Fruit fly (Drosophila melanogaster) whole organism, prepupa: ENCODE measurements around the gene Smvt.
A peak's percentile ranks its signal among the peaks of the same experiment; 100 is the strongest.

ENCODE experiments used
- Blimp-1 ChIP-seq: fragments of 200-800 bp; sonication (Bioruptor generic); optimal IDR thresholded peaks from 3 replicates; lab custom pipeline; 2017; ENCODE audit warnings: missing biosample characterization, missing genetic modification characterization, mild to moderate bottlenecking, moderate library complexity, missing genetic modification reagents
- CG10631 ChIP-seq: fragments of 200-800 bp; sonication (Bioruptor generic); optimal IDR thresholded peaks from 2 replicates; lab custom pipeline; 2016; ENCODE audit warnings: missing biosample characterization, missing genetic modification characterization
- CG10669 ChIP-seq: fragments of 200-800 bp; sonication (Bioruptor generic); optimal IDR thresholded peaks from 3 replicates; lab custom pipeline; 2018; ENCODE audit warnings: missing biosample characterization, mild to moderate bottlenecking, missing genetic modification characterization, moderate library complexity
- CG11294 ChIP-seq: fragments of 200-800 bp; sonication (Bioruptor generic); IDR thresholded peaks from 2 replicates; pipeline ENCODE4 v1.3.6; 2022; ENCODE audit warnings: missing biosample characterization, missing genetic modification characterization
- CG11762 ChIP-seq: fragments of 200-800 bp; sonication (Bioruptor generic); optimal IDR thresholded peaks from 3 replicates; lab custom pipeline; 2016; ENCODE audit warnings: missing biosample characterization, missing genetic modification characterization; ENCODE audit not compliant: insufficient read depth
- CG11902 ChIP-seq: fragments of 200-800 bp; sonication (Bioruptor generic); optimal IDR thresholded peaks from 3 replicates; lab custom pipeline; 2016; ENCODE audit warnings: missing biosample characterization, missing genetic modification characterization
- CG15336 ChIP-seq: fragments of 200-800 bp; sonication (Bioruptor generic); IDR thresholded peaks from 2 replicates; pipeline ENCODE4 v1.3.6; 2022; ENCODE audit warnings: missing biosample characterization, missing genetic modification characterization
- CG16779 ChIP-seq: fragments of 200-800 bp; sonication (Bioruptor generic); optimal IDR thresholded peaks from 3 replicates; lab custom pipeline; 2017; ENCODE audit warnings: missing biosample characterization, mild to moderate bottlenecking, missing genetic modification characterization
- CG3032 ChIP-seq: fragments of 200-800 bp; optimal IDR thresholded peaks from 2 replicates; lab custom pipeline; 2019; ENCODE audit warnings: missing biosample characterization, mild to moderate bottlenecking, missing genetic modification characterization, moderate library complexity
- CG31627 ChIP-seq: fragments of 200-800 bp; sonication (Bioruptor generic); optimal IDR thresholded peaks from 3 replicates; lab custom pipeline; 2016; ENCODE audit warnings: missing biosample characterization, missing genetic modification characterization
- CG34406 ChIP-seq: fragments of 200-800 bp; sonication (Bioruptor generic); optimal IDR thresholded peaks from 3 replicates; lab custom pipeline; 2016; ENCODE audit warnings: missing biosample characterization, missing genetic modification characterization
- CG6163 ChIP-seq: fragments of 200-800 bp; sonication (Bioruptor generic); IDR thresholded peaks from 3 replicates; pipeline ENCODE4 v1.3.6; 2022; ENCODE audit warnings: missing biosample characterization, missing genetic modification characterization
- CG6276 ChIP-seq: fragments of 200-800 bp; sonication (Bioruptor generic); optimal IDR thresholded peaks from 2 replicates; lab custom pipeline; 2017; ENCODE audit warnings: missing biosample characterization, mild to moderate bottlenecking, missing genetic modification characterization
- CG6792 ChIP-seq: fragments of 200-800 bp; sonication (Bioruptor generic); optimal IDR thresholded peaks from 3 replicates; lab custom pipeline; 2016; ENCODE audit warnings: missing biosample characterization, missing genetic modification characterization
- CG6808 ChIP-seq: fragments of 200-800 bp; sonication (Bioruptor generic); optimal IDR thresholded peaks from 3 replicates; lab custom pipeline; 2017; ENCODE audit warnings: missing biosample characterization, missing genetic modification characterization, mild to moderate bottlenecking, moderate library complexity, missing genetic modification reagents
- CG6854 ChIP-seq: fragments of 200-800 bp; sonication (Bioruptor generic); optimal IDR thresholded peaks from 2 replicates; lab custom pipeline; 2017; ENCODE audit warnings: missing biosample characterization, mild to moderate bottlenecking, missing genetic modification characterization
- CG8119 ChIP-seq: fragments of 200-800 bp; sonication (Bioruptor generic); IDR thresholded peaks from 3 replicates; pipeline ENCODE4 v1.3.6; 2022; ENCODE audit warnings: missing biosample characterization, missing genetic modification characterization
- CG8319 ChIP-seq: fragments of 200-800 bp; sonication (Bioruptor generic); optimal IDR thresholded peaks from 3 replicates; lab custom pipeline; 2016; ENCODE audit warnings: missing biosample characterization, missing genetic modification characterization
- CG8632 ChIP-seq: fragments of 200-800 bp; sonication (Bioruptor generic); optimal IDR thresholded peaks from 3 replicates; lab custom pipeline; 2016; ENCODE audit warnings: missing biosample characterization, missing genetic modification characterization
- CG9139 ChIP-seq: fragments of 200-800 bp; sonication (Bioruptor generic); optimal IDR thresholded peaks from 3 replicates; lab custom pipeline; 2017; ENCODE audit warnings: missing biosample characterization, mild to moderate bottlenecking, missing genetic modification characterization
- Eip75B ChIP-seq: fragments of 200-800 bp; sonication (Bioruptor generic); optimal IDR thresholded peaks from 3 replicates; lab custom pipeline; 2016; ENCODE audit warnings: missing biosample characterization, missing genetic modification characterization
- Eip78C ChIP-seq: fragments of 200-800 bp; sonication (Bioruptor generic); peaks from one replicate; lab custom pipeline; 2016; ENCODE audit warnings: missing biosample characterization, missing genetic modification characterization
- Eip93F ChIP-seq: fragments of 200-800 bp; sonication (Bioruptor generic); optimal IDR thresholded peaks from 2 replicates; lab custom pipeline; 2016; ENCODE audit warnings: missing biosample characterization, mild to moderate bottlenecking, missing genetic modification characterization
- Ets96B ChIP-seq: fragments of 200-800 bp; optimal IDR thresholded peaks from 2 replicates; lab custom pipeline; 2019; ENCODE audit warnings: missing biosample characterization, mild to moderate bottlenecking, missing genetic modification characterization, moderate library complexity
- Gug ChIP-seq: fragments of 200-800 bp; sonication (Bioruptor generic); IDR thresholded peaks from 2 replicates; pipeline ENCODE4 v1.3.6; 2022; ENCODE audit warnings: missing biosample characterization, missing genetic modification characterization
- Hr39 ChIP-seq: fragments of 200-800 bp; sonication (Bioruptor generic); optimal IDR thresholded peaks from 2 replicates; lab custom pipeline; 2016; ENCODE audit warnings: missing biosample characterization, missing genetic modification characterization
- Lpt ChIP-seq: fragments of 200-800 bp; sonication (Bioruptor generic); optimal IDR thresholded peaks from 3 replicates; lab custom pipeline; 2016; ENCODE audit warnings: missing biosample characterization, missing genetic modification characterization
- Met ChIP-seq: fragments of 200-800 bp; sonication (Bioruptor generic); optimal IDR thresholded peaks from 3 replicates; lab custom pipeline; 2016; ENCODE audit warnings: missing biosample characterization, missing genetic modification characterization
- OdsH ChIP-seq: fragments of 200-800 bp; sonication (Bioruptor generic); optimal IDR thresholded peaks from 3 replicates; lab custom pipeline; 2016; ENCODE audit warnings: missing biosample characterization, missing genetic modification characterization
- Sox14 ChIP-seq: fragments of 200-800 bp; sonication (Bioruptor generic); optimal IDR thresholded peaks from 3 replicates; lab custom pipeline; 2016; ENCODE audit warnings: missing biosample characterization, missing genetic modification characterization
- Sox15 ChIP-seq: fragments of 200-800 bp; sonication (Bioruptor generic); optimal IDR thresholded peaks from 3 replicates; lab custom pipeline; 2016; ENCODE audit warnings: missing biosample characterization, missing genetic modification characterization
- acj6 ChIP-seq: fragments of 200-800 bp; sonication (Bioruptor generic); optimal IDR thresholded peaks from 3 replicates; lab custom pipeline; 2016; ENCODE audit warnings: missing biosample characterization, missing genetic modification characterization
- cyc ChIP-seq: fragments of 200-800 bp; sonication (Bioruptor generic); optimal IDR thresholded peaks from 3 replicates; lab custom pipeline; 2016; ENCODE audit warnings: missing biosample characterization, missing genetic modification characterization
- dac ChIP-seq: fragments of 200-800 bp; sonication (Bioruptor generic); optimal IDR thresholded peaks from 2 replicates; lab custom pipeline; 2017; ENCODE audit warnings: missing biosample characterization, mild to moderate bottlenecking, missing genetic modification characterization
- eg ChIP-seq: fragments of 200-800 bp; sonication (Bioruptor generic); IDR thresholded peaks from 3 replicates; pipeline ENCODE4 v1.3.6; 2022; ENCODE audit warnings: missing biosample characterization, missing genetic modification characterization
- esn ChIP-seq: fragments of 200-800 bp; sonication (Bioruptor generic); optimal IDR thresholded peaks from 2 replicates; lab custom pipeline; 2016; ENCODE audit warnings: missing biosample characterization, mild to moderate bottlenecking, missing genetic modification characterization, moderate library complexity
- fd85E ChIP-seq: fragments of 200-800 bp; sonication (Bioruptor generic); optimal IDR thresholded peaks from 3 replicates; lab custom pipeline; 2016; ENCODE audit warnings: missing biosample characterization, missing genetic modification characterization
- lz ChIP-seq: fragments of 200-800 bp; sonication (Bioruptor generic); optimal IDR thresholded peaks from 3 replicates; lab custom pipeline; 2016; ENCODE audit warnings: missing biosample characterization, missing genetic modification characterization
- net ChIP-seq: fragments of 200-800 bp; sonication (Bioruptor generic); optimal IDR thresholded peaks from 3 replicates; lab custom pipeline; 2016; ENCODE audit warnings: missing biosample characterization, missing genetic modification characterization
- salr ChIP-seq, 2 experiments: fragments of 200-800 bp; sonication (Bioruptor generic); optimal IDR thresholded peaks; 3 replicates each; lab custom pipeline; 2016 to 2018; ENCODE audit warnings: missing biosample characterization in 2 of 2, missing genetic modification characterization in 2 of 2, mild to moderate bottlenecking in 1 of 2
- spab ChIP-seq: fragments of 200-800 bp; sonication (Bioruptor generic); optimal IDR thresholded peaks from 2 replicates; lab custom pipeline; 2017; ENCODE audit warnings: missing biosample characterization, mild to moderate bottlenecking, missing genetic modification characterization, missing genetic modification reagents
- topi ChIP-seq: fragments of 200-800 bp; sonication (Bioruptor generic); optimal IDR thresholded peaks from 3 replicates; lab custom pipeline; 2016; ENCODE audit warnings: missing biosample characterization, missing genetic modification characterization
- vri ChIP-seq: fragments of 200-800 bp; sonication (Bioruptor generic); optimal IDR thresholded peaks from 3 replicates; lab custom pipeline; 2016; ENCODE audit warnings: missing biosample characterization, mild to moderate bottlenecking, missing genetic modification characterization

Gene Smvt

dm6 chr3R:31777482-31778165 lies 16.2 kb upstream of the Smvt start:
- TF ChIP-seq CG6854, result peak; percentile 40
- no peak for TF ChIP-seq CG11902 (GFP tag; lab: Kevin White, UChicago)
- TF ChIP-seq spab (GFP tag; lab: Kevin White, UChicago), result no peak
- no peak for TF ChIP-seq OdsH
- no peak for TF ChIP-seq fd85E (GFP tag; lab: Kevin White, UChicago)
- no peak for TF ChIP-seq dac (GFP tag; lab: Kevin White, UChicago)
- TF ChIP-seq vri (GFP tag; lab: Kevin White, UChicago), result peak; percentile 99
- no peak for TF ChIP-seq Sox15 (GFP tag; lab: Kevin White, UChicago)
- TF ChIP-seq Eip93F (GFP tag; lab: Kevin White, UChicago), result peak; percentile 8

- peak; percentile 63 for TF ChIP-seq Gug (GFP tag; lab: Robert Waterston, UW)
- peak; percentile 66 for TF ChIP-seq Ets96B (tag; lab: Kevin White, UChicago)
- peak; percentile 39 for TF ChIP-seq CG11762 (GFP tag; lab: Kevin White, UChicago)
- TF ChIP-seq Eip78C (GFP tag; lab: Kevin White, UChicago), result no peak
- peak; percentile 64; the same call in 2 of the 3 replicates for TF ChIP-seq CG6163 (GFP tag; lab: Robert Waterston, UW)
- TF ChIP-seq CG3032 (tag; lab: Kevin White, UChicago), result peak; percentile 72
- TF ChIP-seq esn, result peak; percentile 68
- no peak for TF ChIP-seq CG6854
- peak; percentile 75 for TF ChIP-seq eg
- TF ChIP-seq CG11902 (GFP tag; lab: Kevin White, UChicago), result no peak
- peak; percentile 60 for TF ChIP-seq lz (GFP tag; lab: Kevin White, UChicago)
- TF ChIP-seq CG8632 (GFP tag; lab: Kevin White, UChicago), result peak; percentile 70
- peak; percentile 68 for TF ChIP-seq acj6 (GFP tag; lab: Kevin White, UChicago)
- TF ChIP-seq CG16779 (tag; lab: Kevin White, UChicago), result no peak
- peak; percentile 56 for TF ChIP-seq CG34406 (GFP tag; lab: Kevin White, UChicago)
- TF ChIP-seq vri (GFP tag; lab: Kevin White, UChicago), result peak; percentile 5
- TF ChIP-seq Met, result no peak
- TF ChIP-seq Blimp-1 (GFP tag; lab: Kevin White, UChicago), result peak; percentile 42
- TF ChIP-seq CG6792, result peak; percentile 53
- no peak for TF ChIP-seq CG6808 (GFP tag; lab: Kevin White, UChicago)
- TF ChIP-seq Eip93F (GFP tag; lab: Kevin White, UChicago), result peak; percentile 39
- peak; percentile 58 for TF ChIP-seq CG15336
- TF ChIP-seq Sox14 (GFP tag; lab: Kevin White, UChicago), result peak; percentile 44
- TF ChIP-seq net (GFP tag; lab: Kevin White, UChicago), result peak; percentile 64
- TF ChIP-seq Lpt (GFP tag; lab: Kevin White, UChicago), result peak; percentile 42
- TF ChIP-seq CG6276 (GFP tag; lab: Kevin White, UChicago), result no peak
- peak; percentile 55 for TF ChIP-seq Sox15 (GFP tag; lab: Kevin White, UChicago)
- peak; percentile 72; the same call in 1 of the 3 replicates for TF ChIP-seq CG8119 (GFP tag; lab: Robert Waterston, UW)
- no peak for TF ChIP-seq dac (GFP tag; lab: Kevin White, UChicago)
- peak; percentile 34; the same call in 1 of the 2 replicates for TF ChIP-seq CG11294 (GFP tag; lab: Robert Waterston, UW)
Observed at dm6 chr3R:31776583-31777362, 15.4 kb upstream of the Smvt start, which contains the start of the genes CG2126 and faf. Gene CG2126 (minus strand): TSS chr3R:31776652. Gene faf (plus strand): TSS chr3R:31777020.

dm6 chr3R:31771790-31772576 lies 10.6 kb upstream of the Smvt start, which contains the start of the genes betaGlu and sip3:
Gene betaGlu (minus strand): TSS chr3R:31771848.
Gene sip3 (plus strand): TSS chr3R:31772219.
- TF ChIP-seq Eip75B (GFP tag; lab: Kevin White, UChicago) (peak; percentile 18), CG10631 (GFP tag; lab: Kevin White, UChicago) (no peak), vri (GFP tag; lab: Kevin White, UChicago) (peak; percentile 74), esn (peak; percentile 48), topi (GFP tag; lab: Kevin White, UChicago) (peak; percentile 33), Hr39 (GFP tag; lab: Kevin White, UChicago) (peak; percentile 21), CG11294 (GFP tag; lab: Robert Waterston, UW) (no peak), salr (GFP tag; optimal IDR thresholded peaks at IDR 0.05; lab: Kevin White, UChicago) (no peak), CG31627 (GFP tag; lab: Kevin White, UChicago) (peak; percentile 26), CG9139 (no peak), cyc (GFP tag; lab: Kevin White, UChicago) (peak; percentile 12), CG3032 (tag; lab: Kevin White, UChicago) (peak; percentile 6), CG10669 (GFP tag; lab: Kevin White, UChicago) (no peak), CG11762 (GFP tag; lab: Kevin White, UChicago) (no peak), CG8319 (GFP tag; lab: Kevin White, UChicago) (no peak), CG6808 (GFP tag; lab: Kevin White, UChicago) (no peak)
